Worm (Caenorhabditis elegans) whole organism, midembryonic: Measurements from ENCODE around the gene mrpl-16.
A peak's percentile ranks its signal among the peaks of the same experiment; 100 is the strongest.

Experiments
- T22C8.4 ChIP-seq: fragments of 200-800 bp; sonication (Bioruptor generic); IDR thresholded peaks from 2 replicates; pipeline ENCODE4 v1.3.6; 2022; ENCODE audit warnings: missing genetic modification characterization, missing compliant biosample characterization
- cog-1 ChIP-seq: sonication (generic microtip); optimal IDR thresholded peaks from 2 replicates; lab custom pipeline; 2016; ENCODE audit warnings: missing genetic modification characterization, missing compliant biosample characterization
- flt-1 ChIP-seq: fragments of 200-800 bp; sonication (Bioruptor generic); IDR thresholded peaks from 2 replicates; pipeline ENCODE4 v1.3.6; 2022; ENCODE audit warnings: missing genetic modification characterization, missing compliant biosample characterization
- klf-2 ChIP-seq: fragments of 200-800 bp; sonication (Bioruptor generic); conservative IDR thresholded peaks from 2 replicates; pipeline ENCODE4 v1.3.6; 2022; ENCODE audit warnings: missing genetic modification reagents, missing genetic modification characterization, missing compliant biosample characterization
- med-1 ChIP-seq: sonication (generic microtip); optimal IDR thresholded peaks from 2 replicates; lab custom pipeline; 2017; ENCODE audit warnings: missing genetic modification characterization, mild to moderate bottlenecking, missing compliant biosample characterization, antibody characterized with exemption, missing genetic modification reagents; ENCODE audit not compliant: insufficient read depth
- ref-1 ChIP-seq: fragments of 200-800 bp; sonication (Bioruptor generic); conservative IDR thresholded peaks from 2 replicates; pipeline ENCODE4 v1.3.6; 2022; ENCODE audit warnings: missing genetic modification reagents, missing genetic modification characterization, missing compliant biosample characterization
- tab-1 ChIP-seq: fragments of 200-800 bp; sonication (Bioruptor generic); IDR thresholded peaks from 2 replicates; pipeline ENCODE4 v1.3.6; 2022; ENCODE audit warnings: missing genetic modification characterization, missing compliant biosample characterization
- ztf-23 ChIP-seq: fragments of 200-800 bp; sonication (Bioruptor generic); IDR thresholded peaks from 2 replicates; pipeline ENCODE4 v1.3.6; 2022; ENCODE audit warnings: missing genetic modification reagents, missing genetic modification characterization, missing compliant biosample characterization
- ztf-29 ChIP-seq: fragments of 200-800 bp; sonication (Bioruptor generic); IDR thresholded peaks from 2 replicates; pipeline ENCODE4 v1.3.6; 2022; ENCODE audit warnings: missing genetic modification reagents, missing genetic modification characterization, missing compliant biosample characterization

mrpl-16 gene

ce11 chrIII:4748109-4748508 is 43.9 kb downstream of the mrpl-16 start, which contains the start of gene col-89:
TSS of gene col-89 (plus strand) at chrIII:4748127.
- TF ChIP-seq klf-2 (no peak), med-1 (GFP tag; lab: Kevin White, UChicago) (no peak), ztf-23 (GFP tag; lab: Robert Waterston, UW) (no peak), ztf-29 (no peak), cog-1 (tag; lab: Kevin White, UChicago) (no peak), ref-1 (GFP tag; lab: Robert Waterston, UW) (no peak), tab-1 (no peak), T22C8.4 (GFP tag; lab: Robert Waterston, UW) (no peak), flt-1 (GFP tag; lab: Robert Waterston, UW) (no peak)

ce11 chrIII:4748666-4749065 is 44.5 kb downstream of the mrpl-16 start:
- TF ChIP-seq flt-1 (GFP tag; lab: Robert Waterston, UW) (no peak), cog-1 (tag; lab: Kevin White, UChicago) (no peak), ref-1 (GFP tag; lab: Robert Waterston, UW) (no peak), T22C8.4 (GFP tag; lab: Robert Waterston, UW) (no peak), ztf-23 (GFP tag; lab: Robert Waterston, UW) (no peak), klf-2 (0 out of 2 replicates have a peak, but pooled peaks have one; percentile 5), med-1 (GFP tag; lab: Kevin White, UChicago) (no peak), tab-1 (no peak), ztf-29 (no peak)

- 0 out of 2 replicates have a peak, but pooled peaks have one; percentile 21 for TF ChIP-seq ztf-29
- TF ChIP-seq tab-1 = no peak
- no peak for TF ChIP-seq flt-1 (GFP tag; lab: Robert Waterston, UW)
- TF ChIP-seq cog-1 (tag; lab: Kevin White, UChicago) = peak; percentile 41
- no peak for TF ChIP-seq ref-1 (GFP tag; lab: Robert Waterston, UW)
- no peak for TF ChIP-seq med-1 (GFP tag; lab: Kevin White, UChicago)
- TF ChIP-seq T22C8.4 (GFP tag; lab: Robert Waterston, UW) = no peak
- TF ChIP-seq ztf-23 (GFP tag; lab: Robert Waterston, UW) = peak; percentile 71; the same call in 1 of the 2 replicates
- TF ChIP-seq klf-2 = no peak
Measured at ce11 chrIII:4754001-4754561, 49.9 kb downstream of the mrpl-16 start, which contains the start of the genes rps-0 and rbg-3. TSS of gene rps-0 (minus strand) at chrIII:4754051. TSS of gene rbg-3 (plus strand) at chrIII:4754424.
